Worm (Caenorhabditis elegans): ENCODE results near the gene cdc-48.2.

ce11 chrII:8152711-8153325, 14.5 kb downstream of the cdc-48.2 start:
- TF ChIP-seq unc-130 (GFP tag; optimal IDR thresholded peaks at IDR 0.05) (no peak), ceh-82 (tag; optimal IDR thresholded peaks at IDR 0.05) (no peak), unc-62 (GFP tag; optimal IDR thresholded peaks at IDR 0.05 in 1 of 2) (no peak), unc-62 (tag; optimal IDR thresholded peaks at IDR 0.05) (no peak), egl-27 (tag; optimal IDR thresholded peaks at IDR 0.05) (no peak)
